Fruit fly (Drosophila melanogaster) whole organism, prepupa: ENCODE results near the gene Ir100a.

Experiments
- CG10669 ChIP-seq: fragments of 200-800 bp; sonication (Bioruptor generic); optimal IDR thresholded peaks from 3 replicates; lab custom pipeline; 2018; ENCODE audit warnings: missing biosample characterization, mild to moderate bottlenecking, missing genetic modification characterization, moderate library complexity
- CG11762 ChIP-seq: fragments of 200-800 bp; sonication (Bioruptor generic); optimal IDR thresholded peaks from 3 replicates; lab custom pipeline; 2016; ENCODE audit warnings: missing biosample characterization, missing genetic modification characterization; ENCODE audit not compliant: insufficient read depth
- CG16779 ChIP-seq: fragments of 200-800 bp; sonication (Bioruptor generic); optimal IDR thresholded peaks from 3 replicates; lab custom pipeline; 2017; ENCODE audit warnings: missing biosample characterization, mild to moderate bottlenecking, missing genetic modification characterization
- CG3032 ChIP-seq: fragments of 200-800 bp; optimal IDR thresholded peaks from 2 replicates; lab custom pipeline; 2019; ENCODE audit warnings: missing biosample characterization, mild to moderate bottlenecking, missing genetic modification characterization, moderate library complexity
- CG31627 ChIP-seq: fragments of 200-800 bp; sonication (Bioruptor generic); optimal IDR thresholded peaks from 3 replicates; lab custom pipeline; 2016; ENCODE audit warnings: missing biosample characterization, missing genetic modification characterization
- CG34406 ChIP-seq: fragments of 200-800 bp; sonication (Bioruptor generic); optimal IDR thresholded peaks from 3 replicates; lab custom pipeline; 2016; ENCODE audit warnings: missing biosample characterization, missing genetic modification characterization
- CG3919 ChIP-seq: fragments of 200-800 bp; sonication (Bioruptor generic); optimal IDR thresholded peaks from 3 replicates; lab custom pipeline; 2016; ENCODE audit warnings: missing biosample characterization, missing genetic modification characterization
- CG4318 ChIP-seq: fragments of 200-800 bp; sonication (Bioruptor generic); optimal IDR thresholded peaks from 3 replicates; lab custom pipeline; 2017; ENCODE audit warnings: missing biosample characterization, mild to moderate bottlenecking, missing genetic modification characterization
- CG6163 ChIP-seq: fragments of 200-800 bp; sonication (Bioruptor generic); IDR thresholded peaks from 3 replicates; pipeline ENCODE4 v1.3.6; 2022; ENCODE audit warnings: missing biosample characterization, missing genetic modification characterization
- CG6276 ChIP-seq: fragments of 200-800 bp; sonication (Bioruptor generic); optimal IDR thresholded peaks from 2 replicates; lab custom pipeline; 2017; ENCODE audit warnings: missing biosample characterization, mild to moderate bottlenecking, missing genetic modification characterization
- CG6808 ChIP-seq: fragments of 200-800 bp; sonication (Bioruptor generic); optimal IDR thresholded peaks from 3 replicates; lab custom pipeline; 2017; ENCODE audit warnings: missing biosample characterization, missing genetic modification characterization, mild to moderate bottlenecking, moderate library complexity, missing genetic modification reagents
- CG7368 ChIP-seq: fragments of 200-800 bp; sonication (Bioruptor generic); optimal IDR thresholded peaks from 3 replicates; lab custom pipeline; 2016; ENCODE audit warnings: missing biosample characterization, missing genetic modification characterization
- CG8119 ChIP-seq: fragments of 200-800 bp; sonication (Bioruptor generic); IDR thresholded peaks from 3 replicates; pipeline ENCODE4 v1.3.6; 2022; ENCODE audit warnings: missing biosample characterization, missing genetic modification characterization
- CG9139 ChIP-seq: fragments of 200-800 bp; sonication (Bioruptor generic); optimal IDR thresholded peaks from 3 replicates; lab custom pipeline; 2017; ENCODE audit warnings: missing biosample characterization, mild to moderate bottlenecking, missing genetic modification characterization
- Eip75B ChIP-seq: fragments of 200-800 bp; sonication (Bioruptor generic); optimal IDR thresholded peaks from 3 replicates; lab custom pipeline; 2016; ENCODE audit warnings: missing biosample characterization, missing genetic modification characterization
- Eip78C ChIP-seq: fragments of 200-800 bp; sonication (Bioruptor generic); peaks from one replicate; lab custom pipeline; 2016; ENCODE audit warnings: missing biosample characterization, missing genetic modification characterization
- Eip93F ChIP-seq: fragments of 200-800 bp; sonication (Bioruptor generic); optimal IDR thresholded peaks from 2 replicates; lab custom pipeline; 2016; ENCODE audit warnings: missing biosample characterization, mild to moderate bottlenecking, missing genetic modification characterization
- Ets21C ChIP-seq: fragments of 200-800 bp; sonication (Bioruptor generic); optimal IDR thresholded peaks from 3 replicates; lab custom pipeline; 2016; ENCODE audit warnings: missing biosample characterization, missing genetic modification characterization
- Ets96B ChIP-seq: fragments of 200-800 bp; optimal IDR thresholded peaks from 2 replicates; lab custom pipeline; 2019; ENCODE audit warnings: missing biosample characterization, mild to moderate bottlenecking, missing genetic modification characterization, moderate library complexity
- Gug ChIP-seq: fragments of 200-800 bp; sonication (Bioruptor generic); IDR thresholded peaks from 2 replicates; pipeline ENCODE4 v1.3.6; 2022; ENCODE audit warnings: missing biosample characterization, missing genetic modification characterization
- Hr38 ChIP-seq: sonication (Bioruptor generic); optimal IDR thresholded peaks from 2 replicates; lab custom pipeline; 2016; ENCODE audit warnings: missing biosample characterization, missing genetic modification characterization
- Hr39 ChIP-seq: fragments of 200-800 bp; sonication (Bioruptor generic); optimal IDR thresholded peaks from 2 replicates; lab custom pipeline; 2016; ENCODE audit warnings: missing biosample characterization, missing genetic modification characterization
- Hr4 ChIP-seq: fragments of 200-800 bp; sonication (Bioruptor generic); optimal IDR thresholded peaks from 3 replicates; lab custom pipeline; 2016; ENCODE audit warnings: missing biosample characterization, missing genetic modification characterization
- Met ChIP-seq: fragments of 200-800 bp; sonication (Bioruptor generic); optimal IDR thresholded peaks from 3 replicates; lab custom pipeline; 2016; ENCODE audit warnings: missing biosample characterization, missing genetic modification characterization
- OdsH ChIP-seq: fragments of 200-800 bp; sonication (Bioruptor generic); optimal IDR thresholded peaks from 3 replicates; lab custom pipeline; 2016; ENCODE audit warnings: missing biosample characterization, missing genetic modification characterization
- Smox ChIP-seq: fragments of 200-800 bp; sonication (Bioruptor generic); optimal IDR thresholded peaks from 3 replicates; lab custom pipeline; 2016; ENCODE audit warnings: missing biosample characterization, missing genetic modification characterization
- Sox102F ChIP-seq: fragments of 200-800 bp; sonication (Bioruptor generic); optimal IDR thresholded peaks from 2 replicates; lab custom pipeline; 2016; ENCODE audit warnings: missing biosample characterization, mild to moderate bottlenecking, missing genetic modification characterization
- Sox14 ChIP-seq: fragments of 200-800 bp; sonication (Bioruptor generic); optimal IDR thresholded peaks from 3 replicates; lab custom pipeline; 2016; ENCODE audit warnings: missing biosample characterization, missing genetic modification characterization
- achi ChIP-seq: fragments of 200-800 bp; sonication (Bioruptor generic); optimal IDR thresholded peaks from 3 replicates; lab custom pipeline; 2016; ENCODE audit warnings: missing biosample characterization, missing genetic modification characterization
- acj6 ChIP-seq: fragments of 200-800 bp; sonication (Bioruptor generic); optimal IDR thresholded peaks from 3 replicates; lab custom pipeline; 2016; ENCODE audit warnings: missing biosample characterization, missing genetic modification characterization
- cyc ChIP-seq: fragments of 200-800 bp; sonication (Bioruptor generic); optimal IDR thresholded peaks from 3 replicates; lab custom pipeline; 2016; ENCODE audit warnings: missing biosample characterization, missing genetic modification characterization
- dac ChIP-seq: fragments of 200-800 bp; sonication (Bioruptor generic); optimal IDR thresholded peaks from 2 replicates; lab custom pipeline; 2017; ENCODE audit warnings: missing biosample characterization, mild to moderate bottlenecking, missing genetic modification characterization
- esn ChIP-seq: fragments of 200-800 bp; sonication (Bioruptor generic); optimal IDR thresholded peaks from 2 replicates; lab custom pipeline; 2016; ENCODE audit warnings: missing biosample characterization, mild to moderate bottlenecking, missing genetic modification characterization, moderate library complexity
- fd85E ChIP-seq: fragments of 200-800 bp; sonication (Bioruptor generic); optimal IDR thresholded peaks from 3 replicates; lab custom pipeline; 2016; ENCODE audit warnings: missing biosample characterization, missing genetic modification characterization
- pdm3 ChIP-seq: fragments of 200-800 bp; sonication (Bioruptor generic); optimal IDR thresholded peaks from 3 replicates; lab custom pipeline; 2016; ENCODE audit warnings: missing biosample characterization, missing genetic modification characterization
- spab ChIP-seq: fragments of 200-800 bp; sonication (Bioruptor generic); optimal IDR thresholded peaks from 2 replicates; lab custom pipeline; 2017; ENCODE audit warnings: missing biosample characterization, mild to moderate bottlenecking, missing genetic modification characterization, missing genetic modification reagents
- ss ChIP-seq, 2 experiments: fragments of 200-800 bp; sonication (Bioruptor generic); optimal IDR thresholded peaks; 2 replicates in 1 of 2; 3 replicates in 1 of 2; lab custom pipeline; 2017 to 2018; ENCODE audit warnings: mild to moderate bottlenecking in 2 of 2, missing biosample characterization in 2 of 2, missing genetic modification characterization in 2 of 2, moderate library complexity in 1 of 2
- svp ChIP-seq: fragments of 200-800 bp; sonication (Bioruptor generic); peaks from one replicate; lab custom pipeline; 2016; ENCODE audit warnings: missing biosample characterization, missing genetic modification characterization
- topi ChIP-seq: fragments of 200-800 bp; sonication (Bioruptor generic); optimal IDR thresholded peaks from 3 replicates; lab custom pipeline; 2016; ENCODE audit warnings: missing biosample characterization, missing genetic modification characterization
- vri ChIP-seq: fragments of 200-800 bp; sonication (Bioruptor generic); optimal IDR thresholded peaks from 3 replicates; lab custom pipeline; 2016; ENCODE audit warnings: missing biosample characterization, mild to moderate bottlenecking, missing genetic modification characterization

The Ir100a gene

dm6 chr3R:31768198-31768597 lies 32.6 kb upstream of the Ir100a start (continued):
- peak; percentile 56 for TF ChIP-seq Ets96B (tag; lab: Kevin White, UChicago)
- TF ChIP-seq esn (GFP tag; lab: Kevin White, UChicago) = no peak
- peak in 1 of 2 experiments; percentile 6 for TF ChIP-seq ss (GFP tag; optimal IDR thresholded peaks at IDR 0.05; lab: Kevin White, UChicago)
- peak; percentile 83 for TF ChIP-seq CG6276 (GFP tag; lab: Kevin White, UChicago)
- TF ChIP-seq acj6 (GFP tag; lab: Kevin White, UChicago) = peak; percentile 32
- TF ChIP-seq CG16779 (tag; lab: Kevin White, UChicago) = peak; percentile 50
- peak; percentile 38 for TF ChIP-seq svp (GFP tag; lab: Kevin White, UChicago)
- TF ChIP-seq Sox102F = no peak
- TF ChIP-seq CG6808 = peak; percentile 19
- TF ChIP-seq CG11762 (GFP tag; lab: Kevin White, UChicago) = peak; percentile 62

DNA sequence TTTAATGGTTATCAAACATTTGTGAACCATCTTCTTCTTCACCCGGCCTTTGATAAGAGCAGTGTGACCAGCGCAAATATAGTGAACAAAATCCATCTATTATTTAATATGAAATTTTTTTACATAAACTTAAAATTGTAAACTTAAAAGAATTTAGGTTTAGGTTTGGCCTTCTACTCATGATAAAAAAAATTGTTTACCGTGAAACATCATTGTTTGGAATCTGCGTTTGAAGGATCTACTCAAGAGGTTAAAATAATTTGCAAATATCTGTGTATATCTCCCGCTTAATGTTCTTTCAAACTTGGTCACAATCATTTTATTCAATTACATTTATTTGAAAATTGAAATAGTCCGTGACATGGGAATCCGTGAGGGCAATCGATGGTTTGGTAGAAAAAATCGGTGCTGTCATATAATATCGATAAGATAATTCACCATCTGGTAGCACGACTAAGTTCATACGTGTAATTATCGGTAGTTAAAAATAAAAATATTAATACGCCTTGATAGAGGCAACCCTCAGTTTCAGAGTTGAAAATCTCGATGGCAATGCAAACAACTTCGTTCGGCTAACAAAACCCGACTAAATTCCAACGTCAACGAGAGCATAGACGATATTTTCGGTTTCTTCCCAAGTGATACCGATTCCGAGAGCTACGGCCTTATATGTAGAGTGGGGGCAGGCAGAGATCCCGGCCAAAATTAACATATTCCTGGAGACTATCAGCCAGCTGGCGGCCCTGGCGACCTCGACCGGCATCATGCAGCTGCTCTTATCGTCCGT lies 28.8 kb upstream of the Ir100a start, which contains the start of the genes betaGlu and sip3:
Gene betaGlu, minus strand, starts transcription at position 59 of the 787 bp plus-strand sequence.
Gene sip3, plus strand, starts transcription at position 430 of the 787 bp plus-strand sequence.
- TF ChIP-seq cyc (GFP tag; lab: Kevin White, UChicago) (peak; percentile 12), achi (GFP tag; lab: Kevin White, UChicago) (peak; percentile 61), CG34406 (GFP tag; lab: Kevin White, UChicago) (no peak), CG7368 (GFP tag; lab: Kevin White, UChicago) (no peak), CG3919 (no peak), Eip75B (GFP tag; lab: Kevin White, UChicago) (peak; percentile 18), CG31627 (peak; percentile 26), pdm3 (no peak), ss (GFP tag; optimal IDR thresholded peaks at IDR 0.05; lab: Kevin White, UChicago) (peak in 1 of 2 experiments; percentile 4), Met (GFP tag; lab: Kevin White, UChicago) (no peak), Gug (GFP tag; lab: Robert Waterston, UW) (no peak), Eip78C (GFP tag; lab: Kevin White, UChicago) (peak; percentile 82), esn (GFP tag; lab: Kevin White, UChicago) (peak; percentile 48), Hr38 (GFP tag; lab: Kevin White, UChicago) (no peak), Ets96B (tag; lab: Kevin White, UChicago) (no peak), dac (no peak), CG11762 (GFP tag; lab: Kevin White, UChicago) (no peak), vri (GFP tag; lab: Kevin White, UChicago) (peak; percentile 74), CG3032 (tag; lab: Kevin White, UChicago) (peak; percentile 6), Hr4 (peak; percentile 14), Ets21C (no peak), svp (GFP tag; lab: Kevin White, UChicago) (peak; percentile 90), topi (GFP tag; lab: Kevin White, UChicago) (peak; percentile 33), Hr39 (GFP tag; lab: Kevin White, UChicago) (peak; percentile 21), Sox14 (GFP tag; lab: Kevin White, UChicago) (peak; percentile 40), CG16779 (tag; lab: Kevin White, UChicago) (no peak), CG8119 (GFP tag; lab: Robert Waterston, UW) (no peak), fd85E (GFP tag; lab: Kevin White, UChicago) (no peak), Eip93F (no peak), CG4318 (GFP tag; lab: Kevin White, UChicago) (no peak), Smox (GFP tag; lab: Kevin White, UChicago) (no peak), CG9139 (GFP tag; lab: Kevin White, UChicago) (no peak), OdsH (GFP tag; lab: Kevin White, UChicago) (no peak), acj6 (GFP tag; lab: Kevin White, UChicago) (peak; percentile 1), CG10669 (GFP tag; lab: Kevin White, UChicago) (no peak), spab (GFP tag; lab: Kevin White, UChicago) (no peak), CG6163 (no peak)
